Worm (Caenorhabditis elegans) whole organism, mixed stage, embryonic: ENCODE measurements around the gene rpi-1.

Experiments
- elt-1 ChIP-seq: sonication (generic microtip); optimal IDR thresholded peaks from 2 replicates; lab custom pipeline; 2017; ENCODE audit warnings: missing genetic modification characterization, mild to moderate bottlenecking, missing compliant biosample characterization, antibody characterized with exemption, moderate library complexity, borderline replicate concordance; ENCODE audit not compliant: insufficient read depth
- lin-32 ChIP-seq: fragments of 200-800 bp; sonication (Bioruptor generic); optimal IDR thresholded peaks from 2 replicates; lab custom pipeline; 2018; ENCODE audit warnings: mild to moderate bottlenecking, missing genetic modification characterization, missing compliant biosample characterization
- mab-5 ChIP-seq: fragments of 150-350 bp; optimal IDR thresholded peaks from 2 replicates; lab custom pipeline; 2014; ENCODE audit warnings: missing biosample characterization, missing genetic modification characterization
- nhr-237 ChIP-seq: fragments of 150-350 bp; optimal IDR thresholded peaks from 2 replicates; lab custom pipeline; 2014; ENCODE audit warnings: missing biosample characterization, missing genetic modification characterization
- nhr-28 ChIP-seq: fragments of 150-350 bp; optimal IDR thresholded peaks from 2 replicates; lab custom pipeline; 2014; ENCODE audit warnings: missing biosample characterization, missing genetic modification characterization
- nhr-76 ChIP-seq: sonication (generic microtip); optimal IDR thresholded peaks from 2 replicates; lab custom pipeline; 2017; ENCODE audit warnings: missing biosample characterization, missing genetic modification characterization
- unc-62 ChIP-seq: fragments of 150-350 bp; optimal IDR thresholded peaks from 2 replicates; lab custom pipeline; 2014; ENCODE audit warnings: missing biosample characterization, missing genetic modification reagents, missing genetic modification characterization

DNA sequence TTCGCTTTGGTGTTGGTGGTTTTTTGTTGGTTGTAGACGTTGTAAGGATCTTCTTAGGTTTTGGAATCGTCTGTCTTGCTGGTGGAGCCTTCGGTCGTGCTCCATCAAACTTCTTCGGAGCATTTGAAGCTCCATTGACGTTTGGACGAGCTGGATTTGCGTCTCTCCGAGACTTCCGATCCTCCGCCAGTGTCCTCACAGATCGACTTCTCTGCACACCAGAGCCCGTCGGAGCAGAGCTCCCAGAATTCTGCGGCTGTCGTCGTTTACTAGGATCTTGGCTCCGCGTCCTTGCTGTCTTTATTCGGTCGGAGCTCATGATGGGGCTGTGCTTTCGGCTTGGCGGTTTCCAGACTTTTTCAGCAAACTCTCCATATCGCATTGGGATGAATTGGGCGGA is 652 bp downstream of the rpi-1 start:
- TF ChIP-seq lin-32 (GFP tag; lab: Kevin White, UChicago): no peak
- TF ChIP-seq nhr-237: no peak
- TF ChIP-seq nhr-76 (tag; lab: Kevin White, UChicago): no peak
- TF ChIP-seq elt-1 (tag; lab: Kevin White, UChicago): no peak
- TF ChIP-seq nhr-28 (tag; lab: Kevin White, UChicago): no peak
- no peak for TF ChIP-seq unc-62 (GFP tag; lab: Kevin White, UChicago)
- no peak for TF ChIP-seq mab-5 (tag; lab: Kevin White, UChicago)
